Fruit fly (Drosophila melanogaster): ENCODE measurements around the gene aay.

aay gene

dm6 chr3L:9471151-9471903 is 48.3 kb downstream of the aay start:
- TF ChIP-seq CG8478 (optimal IDR thresholded peaks at IDR 0.05) (peak; percentile 66), NC2β (GFP tag; optimal IDR thresholded peaks at IDR 0.05) (no peak), Dad (GFP tag; optimal IDR thresholded peaks at IDR 0.05) (no peak), H2.0 (GFP tag; IDR thresholded peaks at IDR 0.05) (no peak), Ets65A (GFP tag) (peak; percentile 93), CG13775 (GFP tag; optimal IDR thresholded peaks at IDR 0.05) (peak; percentile 83), hb (GFP tag; IDR thresholded peaks at IDR 0.05; ENCODE audit: partially characterized antibody) (no peak), CG4730 (GFP tag; IDR thresholded peaks at IDR 0.05) (no peak), Med (GFP tag) (peak; percentile 53), Hand (GFP tag; optimal IDR thresholded peaks at IDR 0.05) (no peak), CG18599 (GFP tag; optimal IDR thresholded peaks at IDR 0.05) (no peak), CG11560 (tag; IDR thresholded peaks at IDR 0.05) (no peak), z (GFP tag; IDR thresholded peaks at IDR 0.05) (no peak), CG42726 (GFP tag; IDR thresholded peaks at IDR 0.05; ENCODE audit: partially characterized antibody) (no peak), Dfd (GFP tag; optimal IDR thresholded peaks at IDR 0.05) (peak in 1 of 2 experiments; percentile 90), CG4360 (GFP tag; IDR thresholded peaks at IDR 0.05) (peak; percentile 25; the same call in 1 of the 2 replicates), CHES-1-like (GFP tag; optimal IDR thresholded peaks at IDR 0.05) (no peak)

Data from whole organism, embryonic.